Worm (Caenorhabditis elegans) whole organism, early embryonic: Measurements from ENCODE around the gene mxl-3.

ENCODE experiments used
- B0310.2 ChIP-seq: sonication (generic microtip); optimal IDR thresholded peaks from 2 replicates; lab custom pipeline; 2016; ENCODE audit warnings: mild to moderate bottlenecking, missing genetic modification characterization, missing compliant biosample characterization
- F13C5.2 ChIP-seq: sonication (generic microtip); optimal IDR thresholded peaks from 2 replicates; lab custom pipeline; 2017; ENCODE audit warnings: mild to moderate bottlenecking, missing genetic modification characterization, inconsistent platforms, missing compliant biosample characterization
- aly-1 ChIP-seq: sonication (generic microtip); optimal IDR thresholded peaks from 2 replicates; lab custom pipeline; 2016; ENCODE audit warnings: missing genetic modification characterization, missing compliant biosample characterization
- ama-1 ChIP-seq: fragments of 150-350 bp; optimal IDR thresholded peaks from 2 replicates; lab custom pipeline; 2014
- ceh-13 ChIP-seq: fragments of 200-800 bp; sonication (Bioruptor generic); optimal IDR thresholded peaks from 2 replicates; lab custom pipeline; 2018; ENCODE audit warnings: mild to moderate bottlenecking, missing genetic modification characterization, missing compliant biosample characterization
- ceh-36 ChIP-seq: sonication (generic microtip); optimal IDR thresholded peaks from 2 replicates; lab custom pipeline; 2016; ENCODE audit warnings: missing genetic modification characterization, inconsistent platforms, missing compliant biosample characterization
- ets-7 ChIP-seq: sonication (generic microtip); optimal IDR thresholded peaks from 2 replicates; lab custom pipeline; 2016; ENCODE audit warnings: missing genotype, missing genetic modification characterization, missing compliant biosample characterization
- flt-1 ChIP-seq: fragments of 200-800 bp; sonication (Bioruptor generic); IDR thresholded peaks from 2 replicates; pipeline ENCODE4 v1.3.6; 2022; ENCODE audit warnings: missing genetic modification characterization, missing compliant biosample characterization
- hmbx-1 ChIP-seq: sonication (generic microtip); optimal IDR thresholded peaks from 2 replicates; lab custom pipeline; 2016; ENCODE audit warnings: mild to moderate bottlenecking, missing genetic modification characterization, missing compliant biosample characterization
- hmg-4 ChIP-seq: fragments of 200-800 bp; sonication (Bioruptor generic); optimal IDR thresholded peaks from 2 replicates; lab custom pipeline; 2018; ENCODE audit warnings: mild to moderate bottlenecking, missing genetic modification characterization, missing compliant biosample characterization
- hnd-1 ChIP-seq: sonication (generic microtip); optimal IDR thresholded peaks from 2 replicates; lab custom pipeline; 2016; ENCODE audit warnings: missing genetic modification characterization, missing compliant biosample characterization
- pes-1 ChIP-seq: fragments of 200-800 bp; sonication (Bioruptor generic); IDR thresholded peaks from 2 replicates; pipeline ENCODE4 v1.3.6; 2022; ENCODE audit warnings: missing genetic modification reagents, missing genetic modification characterization, missing compliant biosample characterization
- scrt-1 ChIP-seq: fragments of 200-800 bp; sonication (Bioruptor generic); IDR thresholded peaks from 2 replicates; pipeline ENCODE4 v1.3.6; 2022; ENCODE audit warnings: missing genetic modification characterization, missing compliant biosample characterization
- sea-1 ChIP-seq: fragments of 200-800 bp; sonication (Bioruptor generic); conservative IDR thresholded peaks from 2 replicates; pipeline ENCODE4 v1.3.6; 2022; ENCODE audit warnings: missing genetic modification characterization, missing compliant biosample characterization
- tbx-11 ChIP-seq: fragments of 200-800 bp; sonication (Bioruptor generic); IDR thresholded peaks from 2 replicates; pipeline ENCODE4 v1.3.6; 2022; ENCODE audit warnings: missing genetic modification characterization, missing compliant biosample characterization
- tbx-37 ChIP-seq: fragments of 200-800 bp; sonication (Bioruptor generic); conservative IDR thresholded peaks from 2 replicates; pipeline ENCODE4 v1.3.6; 2022; ENCODE audit warnings: missing genetic modification reagents, missing genetic modification characterization, missing compliant biosample characterization
- tra-4 ChIP-seq: sonication (generic microtip); optimal IDR thresholded peaks from 2 replicates; lab custom pipeline; 2017; ENCODE audit warnings: missing genetic modification characterization, missing compliant biosample characterization

mxl-3 gene

ce11 chrX:13350804-13351747 lies at the start of gene mxl-3:
Gene mxl-3 (minus strand): TSS chrX:13350804.
- TF ChIP-seq hmg-4 (GFP tag; lab: Kevin White, UChicago) = no peak
- no peak for TF ChIP-seq ets-7 (tag; lab: Kevin White, UChicago)
- no peak for TF ChIP-seq ceh-36
- TF ChIP-seq scrt-1 (GFP tag; lab: Robert Waterston, UW) = no peak
- TF ChIP-seq pes-1 (GFP tag; lab: Robert Waterston, UW) = no peak
- no peak for TF ChIP-seq hmbx-1 (tag; lab: Kevin White, UChicago)
- TF ChIP-seq flt-1 (GFP tag; lab: Robert Waterston, UW) = no peak
- no peak for TF ChIP-seq sea-1 (GFP tag; lab: Robert Waterston, UW)
- no peak for TF ChIP-seq aly-1
- no peak for TF ChIP-seq tbx-11 (GFP tag; lab: Robert Waterston, UW)
- no peak for TF ChIP-seq ama-1
- no peak for TF ChIP-seq tra-4
- no peak for TF ChIP-seq ceh-13 (GFP tag; lab: Kevin White, UChicago)
- TF ChIP-seq F13C5.2 (tag; lab: Kevin White, UChicago) = no peak

ce11 chrX:13399221-13399620 lies 48.6 kb upstream of the mxl-3 start, which contains the start of gene F02C12.2:
Gene F02C12.2 (minus strand): TSS chrX:13399321.
- TF ChIP-seq tbx-37 (GFP tag; lab: Robert Waterston, UW) (no peak), pes-1 (GFP tag; lab: Robert Waterston, UW) (no peak), B0310.2 (tag; lab: Kevin White, UChicago) (no peak), F13C5.2 (tag; lab: Kevin White, UChicago) (no peak), tra-4 (no peak), ceh-13 (GFP tag; lab: Kevin White, UChicago) (no peak), hnd-1 (tag; lab: Kevin White, UChicago) (no peak), aly-1 (no peak), ceh-36 (no peak), flt-1 (GFP tag; lab: Robert Waterston, UW) (no peak), hmbx-1 (tag; lab: Kevin White, UChicago) (no peak), hmg-4 (GFP tag; lab: Kevin White, UChicago) (no peak), sea-1 (GFP tag; lab: Robert Waterston, UW) (no peak), scrt-1 (GFP tag; lab: Robert Waterston, UW) (no peak), ets-7 (tag; lab: Kevin White, UChicago) (no peak), tbx-11 (GFP tag; lab: Robert Waterston, UW) (no peak), ama-1 (no peak)

ce11 chrX:13396550-13397023 lies 46.0 kb upstream of the mxl-3 start, which contains the start of gene F02C12.3:
Gene F02C12.3 (plus strand): TSS chrX:13396973.
- TF ChIP-seq sea-1 (GFP tag; lab: Robert Waterston, UW) (no peak), F13C5.2 (tag; lab: Kevin White, UChicago) (peak; percentile 6)

ce11 chrX:13394971-13395370 lies 44.4 kb upstream of the mxl-3 start, which contains the start of gene irld-2:
Gene irld-2 (minus strand): TSS chrX:13395071.
- TF ChIP-seq ceh-36 (no peak), ets-7 (tag; lab: Kevin White, UChicago) (no peak), aly-1 (no peak), tra-4 (no peak), hnd-1 (tag; lab: Kevin White, UChicago) (no peak), pes-1 (GFP tag; lab: Robert Waterston, UW) (no peak), sea-1 (GFP tag; lab: Robert Waterston, UW) (no peak), ceh-13 (GFP tag; lab: Kevin White, UChicago) (no peak), tbx-11 (GFP tag; lab: Robert Waterston, UW) (no peak), hmbx-1 (tag; lab: Kevin White, UChicago) (no peak), B0310.2 (tag; lab: Kevin White, UChicago) (no peak), ama-1 (no peak), scrt-1 (GFP tag; lab: Robert Waterston, UW) (no peak), F13C5.2 (tag; lab: Kevin White, UChicago) (no peak), hmg-4 (GFP tag; lab: Kevin White, UChicago) (no peak), tbx-37 (GFP tag; lab: Robert Waterston, UW) (no peak), flt-1 (GFP tag; lab: Robert Waterston, UW) (no peak)

- no peak for TF ChIP-seq hmbx-1 (tag; lab: Kevin White, UChicago)
- no peak for TF ChIP-seq F13C5.2 (tag; lab: Kevin White, UChicago)
- no peak for TF ChIP-seq hmg-4 (GFP tag; lab: Kevin White, UChicago)
- no peak for TF ChIP-seq aly-1
- no peak for TF ChIP-seq hnd-1 (tag; lab: Kevin White, UChicago)
- no peak for TF ChIP-seq tbx-37 (GFP tag; lab: Robert Waterston, UW)
- no peak for TF ChIP-seq ama-1
- no peak for TF ChIP-seq pes-1 (GFP tag; lab: Robert Waterston, UW)
- no peak for TF ChIP-seq tbx-11 (GFP tag; lab: Robert Waterston, UW)
- no peak for TF ChIP-seq flt-1 (GFP tag; lab: Robert Waterston, UW)
- no peak for TF ChIP-seq ceh-13 (GFP tag; lab: Kevin White, UChicago)
- TF ChIP-seq ets-7 (tag; lab: Kevin White, UChicago) = no peak
- no peak for TF ChIP-seq tra-4
- no peak for TF ChIP-seq sea-1 (GFP tag; lab: Robert Waterston, UW)
- TF ChIP-seq ceh-36 = no peak
- TF ChIP-seq scrt-1 (GFP tag; lab: Robert Waterston, UW) = no peak
- TF ChIP-seq B0310.2 (tag; lab: Kevin White, UChicago) = no peak
Observed at ce11 chrX:13388829-13389228, 38.2 kb upstream of the mxl-3 start.

- no peak for TF ChIP-seq aly-1
Observed at ce11 chrX:13387497-13387953, 36.9 kb upstream of the mxl-3 start, which contains the start of gene C49F8.3. Gene C49F8.3 (minus strand): TSS chrX:13387547.
